Worm (Caenorhabditis elegans) whole organism, L1 larva: ENCODE data around the gene oatr-1.

ENCODE experiments used
- alr-1 ChIP-seq: fragments of 200-800 bp; sonication (Bioruptor generic); optimal IDR thresholded peaks from 2 replicates; lab custom pipeline; 2018; ENCODE audit warnings: borderline replicate concordance, mild to moderate bottlenecking, missing genetic modification characterization, missing compliant biosample characterization
- ceh-63 ChIP-seq: fragments of 200-800 bp; sonication (Bioruptor generic); optimal IDR thresholded peaks from 2 replicates; lab custom pipeline; 2018; ENCODE audit warnings: mild to moderate bottlenecking, missing genetic modification characterization, missing compliant biosample characterization
- ceh-8 ChIP-seq: fragments of 200-800 bp; sonication (Bioruptor generic); optimal IDR thresholded peaks from 2 replicates; lab custom pipeline; 2018; ENCODE audit warnings: mild to moderate bottlenecking, missing genetic modification characterization, moderate library complexity, missing compliant biosample characterization
- ceh-82 ChIP-seq, 3 experiments: fragments of 150-350 bp in 1 of 3; sonication (generic microtip) in 2 of 3; optimal IDR thresholded peaks; 2 replicates each; lab custom pipeline; 2014 to 2017; ENCODE audit warnings: missing biosample characterization in 3 of 3, missing genetic modification characterization in 3 of 3
- ceh-88 ChIP-seq: fragments of 200-800 bp; sonication (Bioruptor generic); IDR thresholded peaks from 2 replicates; pipeline ENCODE4 v1.3.6; 2022; ENCODE audit warnings: missing genetic modification characterization, missing compliant biosample characterization
- ceh-90 ChIP-seq: sonication (generic microtip); optimal IDR thresholded peaks from 2 replicates; lab custom pipeline; 2016; ENCODE audit warnings: missing genetic modification characterization, missing compliant biosample characterization
- ces-1 ChIP-seq: fragments of 150-350 bp; optimal IDR thresholded peaks from 2 replicates; lab custom pipeline; 2014; ENCODE audit warnings: missing biosample characterization, missing genetic modification reagents, missing genetic modification characterization
- dpl-1 ChIP-seq, 3 experiments: fragments of 150-350 bp in 2 of 3; sonication (generic microtip) in 1 of 3; optimal IDR thresholded peaks; 2 replicates each; lab custom pipeline; 2014 to 2017; ENCODE audit warnings: missing biosample characterization in 3 of 3, missing genetic modification characterization in 3 of 3, missing genetic modification reagents in 3 of 3
- efl-3 ChIP-seq: fragments of 200-800 bp; sonication (Bioruptor generic); optimal IDR thresholded peaks from 2 replicates; lab custom pipeline; 2018; ENCODE audit warnings: mild to moderate bottlenecking, missing genetic modification characterization, missing compliant biosample characterization
- egl-13 ChIP-seq: sonication (generic microtip); optimal IDR thresholded peaks from 2 replicates; lab custom pipeline; 2016; ENCODE audit warnings: missing genotype, missing genetic modification reagents, missing genetic modification characterization, missing compliant biosample characterization
- egl-27 ChIP-seq, 2 experiments: fragments of 150-350 bp in 1 of 2; sonication (generic microtip); optimal IDR thresholded peaks; 3 replicates each; lab custom pipeline; 2017 to 2018; ENCODE audit warnings: missing biosample characterization in 2 of 2, missing genetic modification characterization in 2 of 2, missing genetic modification reagents in 2 of 2
- elt-2 ChIP-seq: sonication (generic microtip); optimal IDR thresholded peaks from 2 replicates; lab custom pipeline; 2016; ENCODE audit warnings: missing genetic modification characterization, mild to moderate bottlenecking, inconsistent platforms, missing compliant biosample characterization, missing genetic modification reagents
- ets-5 ChIP-seq: fragments of 200-800 bp; sonication (Bioruptor generic); IDR thresholded peaks from 2 replicates; pipeline ENCODE4 v1.3.6; 2022; ENCODE audit warnings: missing genetic modification characterization, missing compliant biosample characterization
- fkh-4 ChIP-seq: sonication (generic microtip); optimal IDR thresholded peaks from 2 replicates; lab custom pipeline; 2016; ENCODE audit warnings: missing compliant biosample characterization, missing genetic modification characterization, borderline replicate concordance
- hlh-17 ChIP-seq: fragments of 200-800 bp; sonication (Bioruptor generic); optimal IDR thresholded peaks from 2 replicates; lab custom pipeline; 2018; ENCODE audit warnings: missing genetic modification characterization, mild to moderate bottlenecking, missing compliant biosample characterization, moderate library complexity, borderline replicate concordance
- irx-1 ChIP-seq: sonication (generic microtip); optimal IDR thresholded peaks from 2 replicates; lab custom pipeline; 2016; ENCODE audit warnings: missing genetic modification characterization, missing compliant biosample characterization
- isw-1 ChIP-seq: fragments of 200-800 bp; sonication (Bioruptor generic); IDR thresholded peaks from 2 replicates; pipeline ENCODE4 v1.3.6; 2022; ENCODE audit warnings: missing genetic modification characterization, missing compliant biosample characterization
- lin-14 ChIP-seq: fragments of 200-800 bp; sonication (Bioruptor generic); optimal IDR thresholded peaks from 2 replicates; lab custom pipeline; 2018; ENCODE audit warnings: mild to moderate bottlenecking, missing genetic modification characterization, moderate library complexity, missing compliant biosample characterization
- lin-15B ChIP-seq: fragments of 150-350 bp; sonication (generic microtip); optimal IDR thresholded peaks from 3 replicates; lab custom pipeline; 2014; ENCODE audit warnings: missing biosample characterization, missing genetic modification characterization
- lsy-2 ChIP-seq, 2 experiments: fragments of 150-350 bp; optimal IDR thresholded peaks; 2 replicates each; lab custom pipeline; 2014; ENCODE audit warnings: missing biosample characterization in 2 of 2, missing genetic modification characterization in 2 of 2
- mab-9 ChIP-seq: fragments of 200-800 bp; sonication (Bioruptor generic); IDR thresholded peaks from 2 replicates; pipeline ENCODE4 v1.3.6; 2022; ENCODE audit warnings: missing genetic modification reagents, missing genetic modification characterization, missing compliant biosample characterization
- mdl-1 ChIP-seq, 2 experiments: fragments of 150-350 bp; optimal IDR thresholded peaks; 2 replicates each; lab custom pipeline; 2014 to 2017; ENCODE audit warnings: missing biosample characterization in 2 of 2, missing genetic modification characterization in 2 of 2, inconsistent platforms in 1 of 2
- mep-1 ChIP-seq: fragments of 150-350 bp; optimal IDR thresholded peaks from 2 replicates; lab custom pipeline; 2014; ENCODE audit warnings: missing biosample characterization, missing genetic modification characterization
- nhr-20 ChIP-seq: sonication (generic microtip); optimal IDR thresholded peaks from 2 replicates; lab custom pipeline; 2016; ENCODE audit warnings: mild to moderate bottlenecking, missing genetic modification characterization, missing compliant biosample characterization
- nhr-28 ChIP-seq: fragments of 150-350 bp; optimal IDR thresholded peaks from 2 replicates; lab custom pipeline; 2014; ENCODE audit warnings: missing biosample characterization, missing genetic modification characterization
- nhr-76 ChIP-seq: sonication (generic microtip); optimal IDR thresholded peaks from 2 replicates; lab custom pipeline; 2017; ENCODE audit warnings: missing biosample characterization, missing genetic modification characterization
- nhr-77 ChIP-seq: fragments of 150-350 bp; optimal IDR thresholded peaks from 2 replicates; lab custom pipeline; 2014; ENCODE audit warnings: missing biosample characterization, missing genetic modification characterization
- nhr-84 ChIP-seq: sonication (generic microtip); optimal IDR thresholded peaks from 2 replicates; lab custom pipeline; 2017; ENCODE audit warnings: missing biosample characterization, missing genetic modification characterization
- nhr-85 ChIP-seq: sonication (generic microtip); peaks from one replicate; lab custom pipeline; 2016; ENCODE audit warnings: missing genetic modification characterization, inconsistent platforms, missing compliant biosample characterization
- pag-3 ChIP-seq: sonication (generic microtip); optimal IDR thresholded peaks from 2 replicates; lab custom pipeline; 2017; ENCODE audit warnings: missing genetic modification characterization, mild to moderate bottlenecking, missing compliant biosample characterization, antibody characterized with exemption, borderline replicate concordance; ENCODE audit not compliant: insufficient read depth
- snpc-4 ChIP-seq: fragments of 150-350 bp; optimal IDR thresholded peaks from 2 replicates; lab custom pipeline; 2014; ENCODE audit warnings: missing biosample characterization, missing genetic modification characterization
- snu-23 ChIP-seq: sonication (generic microtip); optimal IDR thresholded peaks from 2 replicates; lab custom pipeline; 2016; ENCODE audit warnings: missing genetic modification characterization, missing compliant biosample characterization
- sox-4 ChIP-seq: sonication (generic microtip); optimal IDR thresholded peaks from 2 replicates; lab custom pipeline; 2016; ENCODE audit warnings: missing genetic modification characterization, missing compliant biosample characterization
- sptf-1 ChIP-seq: fragments of 150-350 bp; optimal IDR thresholded peaks from 2 replicates; lab custom pipeline; 2014; ENCODE audit warnings: missing biosample characterization, missing genetic modification characterization
- swsn-7 ChIP-seq: sonication (generic microtip); optimal IDR thresholded peaks from 2 replicates; lab custom pipeline; 2016; ENCODE audit warnings: missing genetic modification characterization, missing compliant biosample characterization
- tbx-2 ChIP-seq: sonication (generic microtip); optimal IDR thresholded peaks from 2 replicates; lab custom pipeline; 2016; ENCODE audit warnings: missing genetic modification characterization, missing compliant biosample characterization
- tlp-1 ChIP-seq: fragments of 150-350 bp; optimal IDR thresholded peaks from 2 replicates; lab custom pipeline; 2014; ENCODE audit warnings: missing biosample characterization, missing genetic modification characterization
- vab-15 ChIP-seq: sonication (generic microtip); optimal IDR thresholded peaks from 2 replicates; lab custom pipeline; 2017; ENCODE audit warnings: missing genotype, mild to moderate bottlenecking, missing genetic modification characterization, missing compliant biosample characterization
- xbp-1 ChIP-seq: sonication (generic microtip); optimal IDR thresholded peaks from 2 replicates; lab custom pipeline; 2016; ENCODE audit warnings: missing genetic modification characterization, missing compliant biosample characterization
- zip-4 ChIP-seq: fragments of 200-800 bp; sonication (Bioruptor generic); optimal IDR thresholded peaks from 2 replicates; lab custom pipeline; 2018; ENCODE audit warnings: mild to moderate bottlenecking, missing genetic modification characterization, moderate library complexity, missing compliant biosample characterization
- ztf-11 ChIP-seq, 2 experiments: sonication (generic microtip); optimal IDR thresholded peaks; 2 replicates each; lab custom pipeline; 2016 to 2017; ENCODE audit warnings: missing genetic modification characterization in 2 of 2, missing biosample characterization in 1 of 2, missing compliant biosample characterization in 1 of 2

The oatr-1 gene

DNA sequence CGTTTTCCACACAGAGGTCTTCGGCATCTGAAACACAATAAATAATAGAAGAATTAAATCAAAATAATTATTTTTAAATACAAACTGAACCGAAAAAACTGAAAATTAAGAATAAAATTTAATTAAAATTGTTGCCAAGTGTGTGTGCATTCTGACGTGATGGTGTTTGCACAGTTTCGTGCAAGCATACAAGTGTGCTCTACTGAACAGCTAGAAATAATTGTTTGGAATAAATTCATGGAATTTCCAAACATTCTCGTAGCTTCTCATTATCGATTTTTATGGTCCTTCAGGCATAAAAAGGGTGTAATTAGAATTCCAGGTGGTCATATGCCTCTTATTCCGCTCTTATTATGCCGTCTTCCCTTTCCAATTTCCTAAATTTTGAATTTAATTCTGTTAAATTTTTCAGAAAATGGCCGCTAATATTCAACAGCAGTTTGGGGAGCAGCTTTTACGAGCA, 35.8 kb upstream of the oatr-1 start, which contains the start of the genes mrps-17 and txdc-9 (continued):
- TF ChIP-seq egl-13 (tag; lab: Kevin White, UChicago) (peak; percentile 64), dpl-1 (GFP tag; optimal IDR thresholded peaks at IDR 0.05; lab: Kevin White, UChicago) (peak; percentile 70 to 84 (median 78)), irx-1 (tag; lab: Kevin White, UChicago) (no peak), snu-23 (peak; percentile 82), lin-14 (peak; percentile 84), nhr-20 (tag; lab: Kevin White, UChicago) (peak; percentile 78), mdl-1 (tag; optimal IDR thresholded peaks at IDR 0.05; lab: Kevin White, UChicago) (no peak), sptf-1 (no peak), alr-1 (tag; lab: Kevin White, UChicago) (no peak), nhr-85 (tag; lab: Kevin White, UChicago) (peak; percentile 52), lsy-2 (tag; optimal IDR thresholded peaks at IDR 0.05; lab: Kevin White, UChicago) (peak; percentile 87 to 93), ceh-8 (GFP tag; lab: Kevin White, UChicago) (peak; percentile 57), mab-9 (GFP tag; lab: Robert Waterston, UW) (no peak), tbx-2 (tag; lab: Kevin White, UChicago) (peak; percentile 70), pag-3 (tag; lab: Kevin White, UChicago) (no peak), ets-5 (no peak), ceh-90 (tag; lab: Kevin White, UChicago) (no peak), tlp-1 (tag; lab: Kevin White, UChicago) (no peak), elt-2 (tag; lab: Kevin White, UChicago) (peak; percentile 2), hlh-17 (GFP tag; lab: Kevin White, UChicago) (no peak), isw-1 (GFP tag; lab: Robert Waterston, UW) (peak; percentile 54), ces-1 (peak; percentile 87), mep-1 (tag; lab: Kevin White, UChicago) (peak; percentile 97), snpc-4 (no peak), ceh-88 (GFP tag; lab: Robert Waterston, UW) (no peak; the same call in 1 of the 2 replicates), sox-4 (tag; lab: Kevin White, UChicago) (no peak), nhr-77 (peak; percentile 30), nhr-76 (tag; lab: Kevin White, UChicago) (no peak), nhr-84 (no peak), ceh-82 (tag; optimal IDR thresholded peaks at IDR 0.05; lab: Kevin White, UChicago) (peak; percentile 45 to 85 (median 60)), vab-15 (tag; lab: Kevin White, UChicago) (peak; percentile 86), swsn-7 (tag; lab: Kevin White, UChicago) (peak; percentile 77), ztf-11 (tag; optimal IDR thresholded peaks at IDR 0.05; lab: Kevin White, UChicago) (peak in 1 of 2 experiments; percentile 46), ceh-63 (GFP tag; lab: Kevin White, UChicago) (no peak), zip-4 (GFP tag; lab: Kevin White, UChicago) (no peak), nhr-28 (no peak), egl-27 (tag; optimal IDR thresholded peaks at IDR 0.05; lab: Kevin White, UChicago) (no peak), lin-15B (tag; lab: Kevin White, UChicago) (peak; percentile 82)

- TF ChIP-seq zip-4 (GFP tag; lab: Kevin White, UChicago), result no peak
- TF ChIP-seq, all 84 proteins: peak for 0
Observed at ce11 chrIII:6430834-6431233, 34.9 kb upstream of the oatr-1 start, which contains the start of gene popl-1. popl-1 (minus strand) TSS chrIII:6430934.

DNA sequence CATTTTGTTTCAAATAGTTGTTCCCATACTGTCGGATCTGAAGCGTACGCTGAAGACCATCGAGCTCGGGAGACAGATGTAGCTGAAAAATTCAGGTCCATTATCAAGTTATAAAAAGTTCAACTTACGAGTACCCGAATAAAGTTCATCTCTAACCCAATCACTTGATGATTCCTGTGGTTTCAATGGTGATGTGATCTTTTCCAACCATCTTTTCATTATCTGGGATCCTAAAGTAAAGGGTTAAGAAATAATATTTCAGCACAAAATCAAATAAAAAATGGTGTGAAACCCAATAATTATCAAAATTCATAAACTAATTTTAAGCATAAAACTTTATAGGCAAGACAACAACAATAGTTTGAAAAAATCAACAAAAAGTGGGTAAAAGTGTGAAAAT, 31.2 kb upstream of the oatr-1 start, which contains the start of gene C05D11.8:
Gene C05D11.8, minus strand, starts transcription at position 101 of the 400 bp plus-strand sequence.
- TF ChIP-seq efl-3 (GFP tag; lab: Kevin White, UChicago) (no peak), nhr-20 (tag; lab: Kevin White, UChicago) (no peak), fkh-4 (tag; lab: Kevin White, UChicago) (no peak), xbp-1 (tag; lab: Kevin White, UChicago) (no peak), ceh-90 (tag; lab: Kevin White, UChicago) (no peak), nhr-84 (no peak)
